Worm (Caenorhabditis elegans): ENCODE data around the gene C45G9.8.

DNA sequence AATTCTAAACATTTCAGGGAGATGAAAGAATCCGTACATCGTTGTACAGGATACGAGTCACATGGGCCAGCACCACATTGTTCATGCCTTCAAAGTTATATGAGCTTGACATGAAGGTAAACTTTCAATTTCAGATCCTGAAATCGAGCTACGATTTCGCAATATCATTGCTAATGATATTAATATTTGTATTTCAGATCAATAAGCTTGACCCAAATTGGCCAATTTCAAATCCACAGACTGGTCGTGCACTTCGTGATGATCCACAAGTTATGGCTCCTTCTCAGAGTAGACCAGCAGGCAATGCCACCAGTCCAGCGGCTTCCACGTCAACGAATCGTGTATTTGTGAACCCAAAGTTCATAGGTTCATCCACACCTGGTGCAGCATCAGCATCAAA, 27.1 kb downstream of the C45G9.8 start:
- TF ChIP-seq ztf-4 (tag; optimal IDR thresholded peaks at IDR 0.05) (no peak), zag-1 (tag; optimal IDR thresholded peaks at IDR 0.05) (no peak), skn-1 (tag; optimal IDR thresholded peaks at IDR 0.05) (no peak), snpc-4 (tag; optimal IDR thresholded peaks at IDR 0.05) (no peak), mdl-1 (tag; optimal IDR thresholded peaks at IDR 0.05) (no peak), lin-15B (tag; optimal IDR thresholded peaks at IDR 0.05) (no peak), elt-1 (tag; optimal IDR thresholded peaks at IDR 0.05) (no peak)
